Fruit fly (Drosophila melanogaster) whole organism, embryonic: ENCODE measurements around the gene Ir76b.

ENCODE experiments used
- Asciz ChIP-seq: fragments of 200-800 bp; sonication (Bioruptor generic); optimal IDR thresholded peaks from 2 replicates; lab custom pipeline; 2017; ENCODE audit warnings: missing biosample characterization, mild to moderate bottlenecking, missing genetic modification characterization, missing genetic modification reagents
- Awh ChIP-seq: fragments of 200-800 bp; sonication (Bioruptor generic); IDR thresholded peaks from 2 replicates; pipeline ENCODE4, ENCODE4 v1.3.6; 2022; ENCODE audit warnings: missing biosample characterization, missing genetic modification characterization
- Bdp1 ChIP-seq: fragments of 200-800 bp; sonication (Bioruptor generic); optimal IDR thresholded peaks from 3 replicates; lab custom pipeline; 2016; ENCODE audit warnings: missing biosample characterization, missing genetic modification characterization
- Blimp-1 ChIP-seq: fragments of 200-800 bp; sonication (Bioruptor generic); optimal IDR thresholded peaks from 3 replicates; lab custom pipeline; 2018; ENCODE audit warnings: missing biosample characterization, missing genetic modification characterization, mild to moderate bottlenecking, moderate library complexity, missing genetic modification reagents
- CG10209 ChIP-seq: fragments of 200-800 bp; sonication (Bioruptor generic); optimal IDR thresholded peaks from 3 replicates; lab custom pipeline; 2017; ENCODE audit warnings: missing biosample characterization, mild to moderate bottlenecking, missing genetic modification characterization, missing genetic modification reagents
- CG10321 ChIP-seq: fragments of 200-800 bp; sonication (Bioruptor generic); IDR thresholded peaks from 2 replicates; pipeline ENCODE4 v1.3.6; 2022; ENCODE audit warnings: missing biosample characterization, missing genetic modification characterization
- CG11504 ChIP-seq: fragments of 200-800 bp; sonication (Bioruptor generic); optimal IDR thresholded peaks from 3 replicates; lab custom pipeline; 2019; ENCODE audit warnings: missing biosample characterization, mild to moderate bottlenecking, missing genetic modification characterization, moderate library complexity
- CG12155 ChIP-seq: fragments of 200-800 bp; sonication (Bioruptor generic); optimal IDR thresholded peaks from 3 replicates; lab custom pipeline; 2016; ENCODE audit warnings: missing biosample characterization, missing genetic modification characterization
- CG12942 ChIP-seq: fragments of 200-800 bp; sonication (Bioruptor generic); optimal IDR thresholded peaks from 3 replicates; lab custom pipeline; 2016; ENCODE audit warnings: missing biosample characterization, missing genetic modification characterization
- CG14860 ChIP-seq: fragments of 200-800 bp; sonication (Bioruptor generic); IDR thresholded peaks from 3 replicates; pipeline ENCODE4 v1.3.6; 2022; ENCODE audit warnings: missing biosample characterization, missing genetic modification characterization; ENCODE audit not compliant: partially characterized antibody
- CG15011 ChIP-seq: fragments of 200-800 bp; sonication (Bioruptor generic); optimal IDR thresholded peaks from 3 replicates; lab custom pipeline; 2018; ENCODE audit warnings: missing biosample characterization, mild to moderate bottlenecking, missing genetic modification characterization
- CG15696 ChIP-seq: fragments of 200-800 bp; sonication (Bioruptor generic); optimal IDR thresholded peaks from 2 replicates; lab custom pipeline; 2019; ENCODE audit warnings: missing biosample characterization, mild to moderate bottlenecking, missing genetic modification characterization, moderate library complexity
- CG16779 ChIP-seq: fragments of 200-800 bp; sonication (Bioruptor generic); IDR thresholded peaks from 2 replicates; pipeline ENCODE4 v1.3.6; 2022; ENCODE audit warnings: missing biosample characterization, missing genetic modification characterization
- CG17829 ChIP-seq: fragments of 200-800 bp; optimal IDR thresholded peaks from 2 replicates; lab custom pipeline; 2019; ENCODE audit warnings: missing biosample characterization, mild to moderate bottlenecking, missing genetic modification characterization, moderate library complexity
- CG1832 ChIP-seq: fragments of 200-800 bp; sonication (Bioruptor generic); optimal IDR thresholded peaks from 2 replicates; lab custom pipeline; 2017; ENCODE audit warnings: missing biosample characterization, mild to moderate bottlenecking, missing genetic modification characterization, inconsistent platforms
- CG18764 ChIP-seq: fragments of 200-800 bp; sonication (Bioruptor generic); optimal IDR thresholded peaks from 3 replicates; lab custom pipeline; 2016; ENCODE audit warnings: missing biosample characterization, missing genetic modification characterization
- CG2889 ChIP-seq: fragments of 200-800 bp; sonication (Bioruptor generic); IDR thresholded peaks from 3 replicates; pipeline ENCODE4 v1.3.6; 2022; ENCODE audit warnings: missing biosample characterization, missing genetic modification characterization
- CG30020 ChIP-seq: fragments of 200-800 bp; optimal IDR thresholded peaks from 2 replicates; lab custom pipeline; 2019; ENCODE audit warnings: missing biosample characterization, mild to moderate bottlenecking, missing genetic modification characterization, moderate library complexity
- CG4328 ChIP-seq: fragments of 200-800 bp; sonication (Bioruptor generic); optimal IDR thresholded peaks from 3 replicates; lab custom pipeline; 2017; ENCODE audit warnings: missing biosample characterization, missing genetic modification reagents, missing genetic modification characterization
- CG4404 ChIP-seq: fragments of 200-800 bp; sonication (Bioruptor generic); IDR thresholded peaks from 2 replicates; pipeline ENCODE4 v1.3.6; 2022; ENCODE audit warnings: missing biosample characterization, missing genetic modification characterization
- CG4617 ChIP-seq: fragments of 200-800 bp; sonication (Bioruptor generic); optimal IDR thresholded peaks from 3 replicates; lab custom pipeline; 2016; ENCODE audit warnings: missing biosample characterization, missing genetic modification characterization, borderline replicate concordance
- CG6272 ChIP-seq: fragments of 200-800 bp; sonication (Bioruptor generic); IDR thresholded peaks from 2 replicates; pipeline ENCODE4 v1.3.6; 2022; ENCODE audit warnings: missing biosample characterization, missing genetic modification characterization
- CG6791 ChIP-seq: fragments of 200-800 bp; sonication (Bioruptor generic); IDR thresholded peaks from 3 replicates; pipeline ENCODE4 v1.3.6; 2022; ENCODE audit warnings: missing biosample characterization, missing genetic modification characterization; ENCODE audit not compliant: partially characterized antibody
- CG8388 ChIP-seq: fragments of 200-800 bp; sonication (Bioruptor generic); optimal IDR thresholded peaks from 2 replicates; lab custom pipeline; 2019; ENCODE audit warnings: missing biosample characterization, mild to moderate bottlenecking, missing genetic modification characterization, moderate library complexity
- Camta ChIP-seq: fragments of 200-800 bp; sonication (Bioruptor generic); optimal IDR thresholded peaks from 2 replicates; lab custom pipeline; 2016; ENCODE audit warnings: missing biosample characterization, missing genetic modification characterization
- E2f2 ChIP-seq: fragments of 200-800 bp; sonication (Bioruptor generic); IDR thresholded peaks from 2 replicates; pipeline ENCODE4 v1.3.6; 2022; ENCODE audit warnings: missing biosample characterization, missing genetic modification characterization
- Hmr ChIP-seq: fragments of 200-800 bp; sonication (Bioruptor generic); optimal IDR thresholded peaks from 3 replicates; lab custom pipeline; 2017; ENCODE audit warnings: mild to moderate bottlenecking, missing biosample characterization, missing genetic modification reagents, missing genetic modification characterization
- Side ChIP-seq: fragments of 200-800 bp; sonication (Bioruptor generic); optimal IDR thresholded peaks from 2 replicates; lab custom pipeline; 2016; ENCODE audit warnings: missing biosample characterization, missing genetic modification characterization
- az2 ChIP-seq: fragments of 200-800 bp; sonication (Bioruptor generic); optimal IDR thresholded peaks from 3 replicates; lab custom pipeline; 2016; ENCODE audit warnings: missing biosample characterization, missing genetic modification characterization
- bcd ChIP-seq: fragments of 200-800 bp; sonication (Bioruptor generic); optimal IDR thresholded peaks from 2 replicates; lab custom pipeline; 2017; ENCODE audit warnings: missing biosample characterization, mild to moderate bottlenecking, missing genetic modification characterization
- cg ChIP-seq: fragments of 200-800 bp; sonication (Bioruptor generic); optimal IDR thresholded peaks from 3 replicates; lab custom pipeline; 2019; ENCODE audit warnings: missing biosample characterization, mild to moderate bottlenecking, missing genetic modification characterization, moderate library complexity
- chm ChIP-seq: fragments of 200-800 bp; sonication (Bioruptor generic); IDR thresholded peaks from 2 replicates; pipeline ENCODE4 v1.3.6; 2022; ENCODE audit warnings: missing biosample characterization, missing genetic modification characterization
- croc ChIP-seq: fragments of 200-800 bp; sonication (Bioruptor generic); conservative IDR thresholded peaks from 3 replicates; pipeline ENCODE4 v1.3.6; 2022; ENCODE audit warnings: missing biosample characterization, missing genetic modification characterization
- dati ChIP-seq: fragments of 200-800 bp; sonication (Bioruptor generic); IDR thresholded peaks from 2 replicates; pipeline ENCODE4 v1.3.6; 2022; ENCODE audit warnings: missing biosample characterization, missing genetic modification characterization
- emc ChIP-seq: fragments of 200-800 bp; sonication (Bioruptor generic); optimal IDR thresholded peaks from 2 replicates; lab custom pipeline; 2016; ENCODE audit warnings: missing biosample characterization, missing genetic modification characterization
- fd3F ChIP-seq: fragments of 200-800 bp; sonication (Bioruptor generic); optimal IDR thresholded peaks from 2 replicates; lab custom pipeline; 2018; ENCODE audit warnings: missing biosample characterization, mild to moderate bottlenecking, missing genetic modification characterization, moderate library complexity
- fu2 ChIP-seq: fragments of 200-800 bp; sonication (Bioruptor generic); optimal IDR thresholded peaks from 2 replicates; lab custom pipeline; 2016; ENCODE audit warnings: missing biosample characterization, missing genetic modification characterization
- gce ChIP-seq: fragments of 200-800 bp; sonication (Bioruptor generic); IDR thresholded peaks from 3 replicates; pipeline ENCODE4 v1.3.6; 2022; ENCODE audit warnings: missing biosample characterization, missing genetic modification characterization
- gfzf ChIP-seq: fragments of 200-800 bp; sonication (Bioruptor generic); optimal IDR thresholded peaks from 2 replicates; lab custom pipeline; 2016; ENCODE audit warnings: missing biosample characterization, mild to moderate bottlenecking, missing genetic modification characterization, moderate library complexity
- her ChIP-seq: fragments of 200-800 bp; sonication (Bioruptor generic); optimal IDR thresholded peaks from 2 replicates; lab custom pipeline; 2016; ENCODE audit warnings: missing biosample characterization, missing genetic modification characterization
- onecut ChIP-seq: fragments of 200-800 bp; sonication (Bioruptor generic); IDR thresholded peaks from 2 replicates; pipeline ENCODE4 v1.3.6; 2022; ENCODE audit warnings: missing biosample characterization, missing genetic modification characterization
- otp ChIP-seq: fragments of 200-800 bp; sonication (Bioruptor generic); IDR thresholded peaks from 3 replicates; pipeline ENCODE4, ENCODE4 v1.3.6; 2022; ENCODE audit warnings: missing biosample characterization, missing genetic modification characterization
- peb ChIP-seq: fragments of 200-800 bp; sonication (Bioruptor generic); IDR thresholded peaks from 2 replicates; pipeline ENCODE4 v1.3.6; 2022; ENCODE audit warnings: missing biosample characterization, missing genetic modification characterization
- rib ChIP-seq: fragments of 200-800 bp; sonication (Bioruptor generic); IDR thresholded peaks from 2 replicates; pipeline ENCODE4 v1.3.6; 2022; ENCODE audit warnings: missing biosample characterization, missing genetic modification characterization
- sd ChIP-seq: fragments of 200-800 bp; sonication (Bioruptor generic); optimal IDR thresholded peaks from 3 replicates; lab custom pipeline; 2018; ENCODE audit warnings: missing biosample characterization, mild to moderate bottlenecking, missing genetic modification characterization, moderate library complexity
- slbo ChIP-seq: fragments of 200-800 bp; sonication (Bioruptor generic); IDR thresholded peaks from 2 replicates; pipeline ENCODE4 v1.3.6; 2022; ENCODE audit warnings: missing biosample characterization, missing genetic modification characterization
- trh ChIP-seq: fragments of 200-800 bp; sonication (Bioruptor generic); optimal IDR thresholded peaks from 2 replicates; lab custom pipeline; 2016; ENCODE audit warnings: missing biosample characterization, missing genetic modification characterization
- twi ChIP-seq: fragments of 200-800 bp; optimal IDR thresholded peaks from 2 replicates; lab custom pipeline; 2019; ENCODE audit warnings: missing biosample characterization, mild to moderate bottlenecking, missing genetic modification characterization, moderate library complexity

Ir76b gene

DNA sequence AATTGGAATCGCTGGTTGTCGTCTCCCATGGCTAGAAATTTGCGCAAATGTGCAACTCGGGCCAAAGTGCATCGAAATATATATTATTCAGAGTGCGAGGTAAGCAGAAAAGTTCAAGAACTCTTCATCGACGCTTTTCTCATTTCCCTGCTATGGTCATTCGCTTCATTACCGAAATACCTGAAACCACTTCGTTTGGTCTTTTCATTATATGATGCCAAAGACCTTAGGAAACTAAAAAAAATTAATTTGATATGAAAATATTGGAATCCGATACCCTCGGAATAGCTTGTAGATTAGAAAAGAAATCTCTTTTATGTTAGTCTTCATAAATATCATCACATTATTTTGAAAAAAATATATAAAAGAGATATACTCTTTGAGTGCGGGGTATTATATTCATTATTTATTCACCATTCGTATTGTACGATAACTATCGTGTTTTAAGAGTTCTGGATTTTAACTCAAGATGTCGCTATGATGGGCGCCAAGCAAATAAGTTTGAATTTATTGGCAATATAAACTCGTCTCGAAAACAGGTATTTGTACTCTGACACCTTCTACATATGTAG, 1.5 kb upstream of the Ir76b start, which contains the start of gene CG14187 (continued):
- TF ChIP-seq twi (no peak), CG6272 (no peak), gfzf (GFP tag; lab: Kevin White, UChicago) (no peak), her (no peak), croc (GFP tag; lab: Robert Waterston, UW) (no peak), Camta (no peak), CG4617 (GFP tag; lab: Kevin White, UChicago) (no peak), az2 (GFP tag; lab: Kevin White, UChicago) (no peak), slbo (GFP tag; lab: Robert Waterston, UW) (peak; percentile 55; the same call in 1 of the 2 replicates), CG15011 (GFP tag; lab: Kevin White, UChicago) (no peak), CG4404 (GFP tag; lab: Robert Waterston, UW) (no peak), sd (no peak), CG10209 (GFP tag; lab: Kevin White, UChicago) (no peak), otp (GFP tag; lab: Robert Waterston, UW) (no peak)
- TF ChIP-seq, all 482 proteins: peak for 55

DNA sequence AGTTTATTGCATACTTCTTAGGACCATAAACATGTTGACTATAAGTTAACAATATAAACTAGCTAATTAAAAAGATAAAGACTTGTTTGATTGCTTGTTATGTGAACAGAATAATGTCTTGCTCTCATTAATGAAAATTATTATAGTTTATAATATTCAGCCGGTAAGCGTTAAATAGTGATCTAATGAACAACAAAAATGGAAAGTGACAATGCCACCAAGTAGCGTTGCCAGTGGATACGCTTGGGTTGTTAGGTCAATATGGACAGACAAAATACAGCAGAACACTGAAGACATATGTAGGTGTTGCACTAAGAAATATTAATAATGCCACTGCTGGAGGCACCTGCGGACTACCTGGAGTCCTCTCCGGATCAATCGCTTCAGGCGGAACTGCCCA, 5.5 kb downstream of the Ir76b start, which contains the start of gene CG14185:
CG14185 (plus strand) TSS at position 301 of the 400 bp plus-strand sequence.
- TF ChIP-seq dati (GFP tag; lab: Robert Waterston, UW) = no peak
- TF ChIP-seq CG10321 (GFP tag; lab: Robert Waterston, UW) = no peak
- TF ChIP-seq CG30020 (tag; lab: Kevin White, UChicago) = no peak
- TF ChIP-seq CG15696 (tag; lab: Kevin White, UChicago) = no peak
- TF ChIP-seq CG4328 (GFP tag; lab: Kevin White, UChicago) = no peak
- no peak for TF ChIP-seq CG12155 (GFP tag; lab: Kevin White, UChicago)
- no peak for TF ChIP-seq CG17829
- TF ChIP-seq rib (GFP tag; lab: Robert Waterston, UW) = no peak
- TF ChIP-seq Side (GFP tag; lab: Kevin White, UChicago) = no peak
- TF ChIP-seq fd3F (GFP tag; lab: Kevin White, UChicago) = no peak

DNA sequence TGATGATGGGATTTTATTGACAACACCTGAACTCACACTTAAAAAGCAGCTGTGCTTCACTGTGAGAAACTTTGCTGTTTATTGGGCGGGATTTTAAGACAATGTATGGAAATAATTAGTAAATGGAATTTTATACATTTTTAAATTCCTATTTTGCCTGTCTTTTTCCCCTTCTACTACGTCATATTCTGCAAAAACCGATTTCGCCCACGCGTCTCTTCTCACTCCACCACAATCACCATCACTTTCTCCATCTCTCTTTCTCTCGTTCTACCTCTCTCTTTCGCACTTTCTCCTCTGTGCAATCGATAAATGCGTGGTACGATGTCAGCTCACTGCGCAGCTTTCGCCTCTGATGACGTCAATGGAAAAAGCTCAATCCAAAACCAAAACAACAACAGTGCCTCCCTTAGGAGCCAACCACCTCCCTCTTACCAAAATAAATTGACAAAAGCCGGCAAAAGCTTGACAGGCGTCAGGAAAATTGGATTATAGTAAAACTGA, 6.7 kb downstream of the Ir76b start:
- TF ChIP-seq Blimp-1 (GFP tag; lab: Kevin White, UChicago) (peak; percentile 3), CG11504 (no peak), CG1832 (GFP tag; lab: Kevin White, UChicago) (peak; percentile 50), trh (GFP tag; lab: Kevin White, UChicago) (no peak), Hmr (peak; percentile 2), Awh (GFP tag; lab: Robert Waterston, UW) (no peak), emc (no peak), gce (GFP tag; lab: Robert Waterston, UW) (no peak), CG14860 (GFP tag; lab: Robert Waterston, UW) (no peak), Bdp1 (GFP tag; lab: Kevin White, UChicago) (no peak), CG8388 (GFP tag; lab: Kevin White, UChicago) (no peak), E2f2 (GFP tag; lab: Robert Waterston, UW) (no peak), peb (GFP tag; lab: Robert Waterston, UW) (no peak), CG2889 (no peak), CG18764 (GFP tag; lab: Kevin White, UChicago) (no peak), CG16779 (peak; percentile 79; the same call in 1 of the 2 replicates), CG6791 (GFP tag; lab: Robert Waterston, UW) (no peak), CG12942 (no peak), CG4328 (GFP tag; lab: Kevin White, UChicago) (no peak), Asciz (GFP tag; lab: Kevin White, UChicago) (no peak), slbo (GFP tag; lab: Robert Waterston, UW) (0 out of 2 replicates have a peak, but pooled peaks have one; percentile 17), fu2 (GFP tag; lab: Kevin White, UChicago) (no peak), onecut (peak; percentile 99), cg (GFP tag; lab: Kevin White, UChicago) (peak; percentile 52), bcd (GFP tag; lab: Kevin White, UChicago) (no peak), chm (no peak)
